Worm (Caenorhabditis elegans): ENCODE data around the gene pho-11.

ce11 chrII:9954885-9955284 lies 23.2 kb downstream of the pho-11 start, which contains the start of gene egl-43:
- no peak for TF ChIP-seq aly-2 (tag; optimal IDR thresholded peaks at IDR 0.05)
- no peak for TF ChIP-seq pqm-1 (tag; optimal IDR thresholded peaks at IDR 0.05)
- TF ChIP-seq elt-3 (tag; optimal IDR thresholded peaks at IDR 0.05): no peak
- TF ChIP-seq zag-1 (tag; optimal IDR thresholded peaks at IDR 0.05): no peak
- no peak for TF ChIP-seq ztf-11 (tag; optimal IDR thresholded peaks at IDR 0.05)
- TF ChIP-seq skn-1 (tag; optimal IDR thresholded peaks at IDR 0.05): no peak
- no peak for TF ChIP-seq fos-1 (tag; optimal IDR thresholded peaks at IDR 0.05)

Measured in whole organism, L3 larva.